Worm (Caenorhabditis elegans): Measurements from ENCODE around the gene C35A5.8.
A peak's percentile ranks its signal among the peaks of the same experiment; 100 is the strongest.

Gene C35A5.8

ce11 chrV:10525902-10526301 is at the start of gene C35A5.8, which contains the start of gene hda-11 (continued):
- TF ChIP-seq rec-8 (tag; optimal IDR thresholded peaks at IDR 0.05) (peak; percentile 52 to 60), ZK185.1 (tag; optimal IDR thresholded peaks at IDR 0.05; ENCODE audit: poor library complexity, severe bottlenecking) (peak; percentile 93), D2030.7 (GFP tag; IDR thresholded peaks at IDR 0.05) (peak; percentile 67), aptf-2 (GFP tag; conservative IDR thresholded peaks at IDR 0.05) (0 out of 2 replicates have a peak, but pooled peaks have one; percentile 11), snpc-1.1 (tag; optimal IDR thresholded peaks at IDR 0.05; ENCODE audit: insufficient read depth) (no peak), F33H1.4 (GFP tag; IDR thresholded peaks at IDR 0.05) (peak; percentile 37; the same call in 1 of the 2 replicates), nfyb-1 (GFP tag; IDR thresholded peaks at IDR 0.05) (no peak), ccch-3 (GFP tag; optimal IDR thresholded peaks at IDR 0.05) (peak; percentile 43), lin-54 (GFP tag; optimal IDR thresholded peaks at IDR 0.05) (peak; percentile 42), him-1 (tag; optimal IDR thresholded peaks at IDR 0.05) (peak; percentile 39), Y53F4B.3 (GFP tag; IDR thresholded peaks at IDR 0.05) (no peak), atf-7 (tag; optimal IDR thresholded peaks at IDR 0.05) (peak; percentile 36), snpc-1.3 (tag; optimal IDR thresholded peaks at IDR 0.05; ENCODE audit: insufficient read depth) (no peak), F10E7.11 (tag; optimal IDR thresholded peaks at IDR 0.05) (no peak), mes-4 (tag; optimal IDR thresholded peaks at IDR 0.05) (no peak), fkh-3 (tag; optimal IDR thresholded peaks at IDR 0.05) (no peak), madf-6 (GFP tag; IDR thresholded peaks at IDR 0.05) (peak; percentile 67), lin-40 (tag; optimal IDR thresholded peaks at IDR 0.05) (peak; percentile 57), repo-1 (tag; optimal IDR thresholded peaks at IDR 0.05) (no peak), cebp-1 (GFP tag; IDR thresholded peaks at IDR 0.05) (peak; percentile 43; the same call in 1 of the 2 replicates), cebp-1 (tag; optimal IDR thresholded peaks at IDR 0.05) (no peak), lsl-1 (GFP tag; optimal IDR thresholded peaks at IDR 0.05) (peak; percentile 46), attf-3 (GFP tag; conservative IDR thresholded peaks at IDR 0.05) (no peak), unc-62 (GFP tag; optimal IDR thresholded peaks at IDR 0.05) (no peak), ekl-4 (GFP tag; IDR thresholded peaks at IDR 0.05) (no peak), rcor-1 (GFP tag; IDR thresholded peaks at IDR 0.05) (peak; percentile 86), unc-130 (GFP tag; optimal IDR thresholded peaks at IDR 0.05) (peak; percentile 78), let-607 (tag; optimal IDR thresholded peaks at IDR 0.05) (peak in 1 of 2 experiments; percentile 49), attf-6 (GFP tag; IDR thresholded peaks at IDR 0.05) (no peak), nfya-2 (GFP tag; IDR thresholded peaks at IDR 0.05) (no peak), tbx-9 (tag; optimal IDR thresholded peaks at IDR 0.05; ENCODE audit: borderline replicate concordance) (no peak), ceh-27 (GFP tag; optimal IDR thresholded peaks at IDR 0.05) (peak; percentile 85), F23B12.7 (tag; optimal IDR thresholded peaks at IDR 0.05; ENCODE audit: insufficient read depth) (no peak), mcd-1 (GFP tag; IDR thresholded peaks at IDR 0.05) (peak; percentile 63), Y67H2A.10 (GFP tag; conservative IDR thresholded peaks at IDR 0.05) (no peak), zim-3 (tag; optimal IDR thresholded peaks at IDR 0.05) (peak; percentile 57), F57C9.4 (tag; optimal IDR thresholded peaks at IDR 0.05) (no peak), Y95B8A.8 (GFP tag; IDR thresholded peaks at IDR 0.05) (no peak), madf-10 (tag; optimal IDR thresholded peaks at IDR 0.05) (no peak), snpc-4 (GFP tag; optimal IDR thresholded peaks at IDR 0.05) (peak; percentile 43), snpc-4 (tag; optimal IDR thresholded peaks at IDR 0.05) (peak in 2 of 4 experiments; percentile 37 to 57), C17E4.6 (GFP tag; IDR thresholded peaks at IDR 0.05) (no peak), ama-1 (optimal IDR thresholded peaks at IDR 0.05) (no peak), ama-1 (GFP tag; optimal IDR thresholded peaks at IDR 0.05) (no peak), cebp-2 (GFP tag; IDR thresholded peaks at IDR 0.05) (no peak), ztf-26 (tag; optimal IDR thresholded peaks at IDR 0.05) (no peak)

All from whole organism, young adult.